Fruit fly (Drosophila melanogaster) whole organism, embryonic: ENCODE results near the gene CSN6.

ENCODE experiments used
- Bdp1 ChIP-seq: fragments of 200-800 bp; sonication (Bioruptor generic); optimal IDR thresholded peaks from 3 replicates; lab custom pipeline; 2016; ENCODE audit warnings: missing biosample characterization, missing genetic modification characterization
- CG10979 ChIP-seq: fragments of 200-800 bp; sonication (Bioruptor generic); optimal IDR thresholded peaks from 2 replicates; lab custom pipeline; 2018; ENCODE audit warnings: missing biosample characterization, mild to moderate bottlenecking, missing genetic modification characterization, moderate library complexity
- CG11504 ChIP-seq: fragments of 200-800 bp; sonication (Bioruptor generic); optimal IDR thresholded peaks from 3 replicates; lab custom pipeline; 2019; ENCODE audit warnings: missing biosample characterization, mild to moderate bottlenecking, missing genetic modification characterization, moderate library complexity
- CG12104 ChIP-seq: fragments of 200-800 bp; sonication (Bioruptor generic); optimal IDR thresholded peaks from 3 replicates; lab custom pipeline; 2016; ENCODE audit warnings: missing biosample characterization, missing genetic modification characterization
- CG12236 ChIP-seq: fragments of 200-800 bp; sonication (Bioruptor generic); optimal IDR thresholded peaks from 2 replicates; lab custom pipeline; 2016; ENCODE audit warnings: missing biosample characterization, missing genetic modification characterization
- CG14710 ChIP-seq: fragments of 200-800 bp; sonication (Bioruptor generic); optimal IDR thresholded peaks from 3 replicates; lab custom pipeline; 2019; ENCODE audit warnings: missing biosample characterization, mild to moderate bottlenecking, missing genetic modification characterization, moderate library complexity
- CG16815 ChIP-seq: fragments of 200-800 bp; sonication (Bioruptor generic); optimal IDR thresholded peaks from 3 replicates; lab custom pipeline; 2017; ENCODE audit warnings: missing biosample characterization, mild to moderate bottlenecking, missing genetic modification characterization
- CG18262 ChIP-seq: fragments of 200-800 bp; optimal IDR thresholded peaks from 3 replicates; lab custom pipeline; 2019; ENCODE audit warnings: missing biosample characterization, mild to moderate bottlenecking, missing genetic modification characterization, moderate library complexity
- CG2199 ChIP-seq: fragments of 200-800 bp; sonication (Bioruptor generic); IDR thresholded peaks from 3 replicates; pipeline ENCODE4 v1.3.6; 2022; ENCODE audit warnings: missing biosample characterization, missing genetic modification characterization
- CG32767 ChIP-seq: fragments of 200-800 bp; sonication (Bioruptor generic); IDR thresholded peaks from 2 replicates; pipeline ENCODE4 v1.3.6; 2022; ENCODE audit warnings: missing biosample characterization, missing genetic modification characterization
- CG34224 ChIP-seq: fragments of 200-800 bp; sonication (Bioruptor generic); IDR thresholded peaks from 3 replicates; pipeline ENCODE4 v1.3.6; 2022; ENCODE audit warnings: missing biosample characterization, missing genetic modification characterization; ENCODE audit not compliant: partially characterized antibody
- CG3726 ChIP-seq: fragments of 200-800 bp; sonication (Bioruptor generic); IDR thresholded peaks from 3 replicates; pipeline ENCODE4, ENCODE4 v1.3.6; 2022; ENCODE audit warnings: missing biosample characterization, missing genetic modification characterization
- CG3838 ChIP-seq: fragments of 200-800 bp; sonication (Bioruptor generic); optimal IDR thresholded peaks from 3 replicates; lab custom pipeline; 2016; ENCODE audit warnings: missing biosample characterization, missing genetic modification characterization
- CG6813 ChIP-seq: fragments of 200-800 bp; sonication (Bioruptor generic); optimal IDR thresholded peaks from 2 replicates; lab custom pipeline; 2017; ENCODE audit warnings: missing biosample characterization, missing genetic modification characterization, mild to moderate bottlenecking, moderate library complexity, missing genetic modification reagents
- CG7357 ChIP-seq: fragments of 200-800 bp; sonication (Bioruptor generic); IDR thresholded peaks from 3 replicates; pipeline ENCODE4 v1.3.6; 2022; ENCODE audit warnings: missing biosample characterization, missing genetic modification characterization
- CG7372 ChIP-seq: fragments of 200-800 bp; sonication (Bioruptor generic); IDR thresholded peaks from 2 replicates; pipeline ENCODE4 v1.3.6; 2022; ENCODE audit warnings: missing biosample characterization, missing genetic modification characterization
- CG7786 ChIP-seq: fragments of 200-800 bp; sonication (Bioruptor generic); optimal IDR thresholded peaks from 2 replicates; lab custom pipeline; 2016; ENCODE audit warnings: missing biosample characterization, missing genetic modification characterization
- CG9727 ChIP-seq: fragments of 200-800 bp; sonication (Bioruptor generic); optimal IDR thresholded peaks from 3 replicates; lab custom pipeline; 2017; ENCODE audit warnings: missing biosample characterization, mild to moderate bottlenecking, missing genetic modification characterization
- D19A ChIP-seq: fragments of 200-800 bp; optimal IDR thresholded peaks from 3 replicates; lab custom pipeline; 2019; ENCODE audit warnings: missing biosample characterization, mild to moderate bottlenecking, missing genetic modification characterization, moderate library complexity
- Doc3 ChIP-seq: fragments of 200-800 bp; sonication (Bioruptor generic); IDR thresholded peaks from 3 replicates; pipeline ENCODE4 v1.3.6; 2022; ENCODE audit warnings: missing biosample characterization, missing genetic modification characterization; ENCODE audit not compliant: partially characterized antibody
- Hey ChIP-seq: fragments of 200-800 bp; sonication (Bioruptor generic); optimal IDR thresholded peaks from 3 replicates; lab custom pipeline; 2018; ENCODE audit warnings: missing biosample characterization, mild to moderate bottlenecking, missing genetic modification characterization
- Jarid2 ChIP-seq: fragments of 200-800 bp; sonication (Bioruptor generic); optimal IDR thresholded peaks from 3 replicates; lab custom pipeline; 2017; ENCODE audit warnings: mild to moderate bottlenecking, missing biosample characterization, missing genetic modification reagents, missing genetic modification characterization
- MTF-1 ChIP-seq: fragments of 200-800 bp; sonication (Bioruptor generic); optimal IDR thresholded peaks from 2 replicates; lab custom pipeline; 2018; ENCODE audit warnings: missing biosample characterization, mild to moderate bottlenecking, missing genetic modification characterization, borderline replicate concordance
- Mad ChIP-seq: fragments of 200-800 bp; sonication (Bioruptor generic); optimal IDR thresholded peaks from 2 replicates; lab custom pipeline; 2016; ENCODE audit warnings: missing biosample characterization, missing genetic modification characterization
- Mes4 ChIP-seq: fragments of 200-800 bp; sonication (Bioruptor generic); optimal IDR thresholded peaks from 2 replicates; lab custom pipeline; 2016; ENCODE audit warnings: missing biosample characterization, missing genetic modification characterization
- Nf-YC ChIP-seq: fragments of 200-800 bp; optimal IDR thresholded peaks from 3 replicates; lab custom pipeline; 2019; ENCODE audit warnings: missing biosample characterization, mild to moderate bottlenecking, missing genetic modification characterization, moderate library complexity
- Pdp1 ChIP-seq, 2 experiments: fragments of 200-800 bp; sonication (Bioruptor generic); optimal IDR thresholded peaks; 3 replicates each; lab custom pipeline; 2016; ENCODE audit warnings: missing biosample characterization in 2 of 2, missing genetic modification characterization in 2 of 2, mild to moderate bottlenecking in 1 of 2, moderate library complexity in 1 of 2
- Sin3A ChIP-seq: fragments of >200 bp; optimal IDR thresholded peaks from 2 replicates; lab custom pipeline; 2018
- ac ChIP-seq: fragments of 200-800 bp; sonication (Bioruptor generic); optimal IDR thresholded peaks from 3 replicates; lab custom pipeline; 2017; ENCODE audit warnings: missing biosample characterization, mild to moderate bottlenecking, missing genetic modification characterization
- az2 ChIP-seq: fragments of 200-800 bp; sonication (Bioruptor generic); optimal IDR thresholded peaks from 3 replicates; lab custom pipeline; 2016; ENCODE audit warnings: missing biosample characterization, missing genetic modification characterization
- cg ChIP-seq: fragments of 200-800 bp; sonication (Bioruptor generic); optimal IDR thresholded peaks from 3 replicates; lab custom pipeline; 2019; ENCODE audit warnings: missing biosample characterization, mild to moderate bottlenecking, missing genetic modification characterization, moderate library complexity
- chinmo ChIP-seq: fragments of 200-800 bp; sonication (Bioruptor generic); IDR thresholded peaks from 4 replicates; pipeline ENCODE4 v1.3.6; 2022; ENCODE audit warnings: missing biosample characterization, missing genetic modification characterization; ENCODE audit not compliant: partially characterized antibody
- chm ChIP-seq: fragments of 200-800 bp; sonication (Bioruptor generic); IDR thresholded peaks from 2 replicates; pipeline ENCODE4 v1.3.6; 2022; ENCODE audit warnings: missing biosample characterization, missing genetic modification characterization
- croc ChIP-seq: fragments of 200-800 bp; sonication (Bioruptor generic); conservative IDR thresholded peaks from 3 replicates; pipeline ENCODE4 v1.3.6; 2022; ENCODE audit warnings: missing biosample characterization, missing genetic modification characterization
- cwo ChIP-seq: fragments of 200-800 bp; sonication (Bioruptor generic); optimal IDR thresholded peaks from 3 replicates; lab custom pipeline; 2017; ENCODE audit warnings: missing biosample characterization, missing genetic modification characterization, mild to moderate bottlenecking, moderate library complexity, missing genetic modification reagents
- dm ChIP-seq: fragments of 200-800 bp; sonication (Bioruptor generic); optimal IDR thresholded peaks from 3 replicates; lab custom pipeline; 2016; ENCODE audit warnings: missing biosample characterization, missing genetic modification characterization
- dysf ChIP-seq: fragments of 200-800 bp; sonication (Bioruptor generic); IDR thresholded peaks from 3 replicates; pipeline ENCODE4 v1.3.6; 2022; ENCODE audit warnings: missing biosample characterization, missing genetic modification characterization
- gcm ChIP-seq: fragments of 200-800 bp; sonication (Bioruptor generic); optimal IDR thresholded peaks from 2 replicates; lab custom pipeline; 2019; ENCODE audit warnings: missing biosample characterization, mild to moderate bottlenecking, missing genetic modification characterization, moderate library complexity
- jigr1 ChIP-seq: fragments of 200-800 bp; sonication (Bioruptor generic); IDR thresholded peaks from 3 replicates; pipeline ENCODE4 v1.3.6; 2022; ENCODE audit warnings: missing biosample characterization, missing genetic modification characterization
- lbe ChIP-seq: fragments of 200-800 bp; sonication (Bioruptor generic); optimal IDR thresholded peaks from 2 replicates; lab custom pipeline; 2016; ENCODE audit warnings: missing biosample characterization, mild to moderate bottlenecking, missing genetic modification characterization
- lilli ChIP-seq: fragments of 200-800 bp; sonication (Bioruptor generic); optimal IDR thresholded peaks from 3 replicates; lab custom pipeline; 2016; ENCODE audit warnings: missing biosample characterization, missing genetic modification characterization
- nau ChIP-seq: fragments of 200-800 bp; sonication (Bioruptor generic); optimal IDR thresholded peaks from 3 replicates; lab custom pipeline; 2017; ENCODE audit warnings: missing biosample characterization, mild to moderate bottlenecking, missing genetic modification characterization, missing genetic modification reagents
- odd ChIP-seq: fragments of 200-800 bp; sonication (Bioruptor generic); optimal IDR thresholded peaks from 2 replicates; lab custom pipeline; 2017; ENCODE audit warnings: missing biosample characterization, mild to moderate bottlenecking, missing genetic modification characterization
- otp ChIP-seq: fragments of 200-800 bp; sonication (Bioruptor generic); IDR thresholded peaks from 3 replicates; pipeline ENCODE4, ENCODE4 v1.3.6; 2022; ENCODE audit warnings: missing biosample characterization, missing genetic modification characterization
- pfk ChIP-seq: fragments of 200-800 bp; sonication (Bioruptor generic); optimal IDR thresholded peaks from 2 replicates; lab custom pipeline; 2018; ENCODE audit warnings: missing biosample characterization, mild to moderate bottlenecking, missing genetic modification characterization, moderate library complexity
- phol ChIP-seq: fragments of 200-800 bp; sonication (Bioruptor generic); optimal IDR thresholded peaks from 3 replicates; lab custom pipeline; 2018; ENCODE audit warnings: missing biosample characterization, mild to moderate bottlenecking, missing genetic modification characterization, moderate library complexity
- ro ChIP-seq: fragments of 200-800 bp; sonication (Bioruptor generic); IDR thresholded peaks from 2 replicates; pipeline ENCODE4 v1.3.6; 2022; ENCODE audit warnings: missing biosample characterization, missing genetic modification characterization
- run ChIP-seq: fragments of 200-800 bp; sonication (Bioruptor generic); optimal IDR thresholded peaks from 3 replicates; lab custom pipeline; 2018; ENCODE audit warnings: missing biosample characterization, mild to moderate bottlenecking, missing genetic modification characterization
- slou ChIP-seq: fragments of 200-800 bp; sonication (Bioruptor generic); optimal IDR thresholded peaks from 3 replicates; lab custom pipeline; 2016; ENCODE audit warnings: missing biosample characterization, missing genetic modification characterization
- tup ChIP-seq: fragments of 200-800 bp; sonication (Bioruptor generic); optimal IDR thresholded peaks from 2 replicates; lab custom pipeline; 2016; ENCODE audit warnings: missing biosample characterization, mild to moderate bottlenecking, missing genetic modification characterization, moderate library complexity
- tx ChIP-seq: fragments of 200-800 bp; sonication (Bioruptor generic); optimal IDR thresholded peaks from 2 replicates; lab custom pipeline; 2016; ENCODE audit warnings: missing biosample characterization, missing genetic modification characterization

Gene CSN6

DNA sequence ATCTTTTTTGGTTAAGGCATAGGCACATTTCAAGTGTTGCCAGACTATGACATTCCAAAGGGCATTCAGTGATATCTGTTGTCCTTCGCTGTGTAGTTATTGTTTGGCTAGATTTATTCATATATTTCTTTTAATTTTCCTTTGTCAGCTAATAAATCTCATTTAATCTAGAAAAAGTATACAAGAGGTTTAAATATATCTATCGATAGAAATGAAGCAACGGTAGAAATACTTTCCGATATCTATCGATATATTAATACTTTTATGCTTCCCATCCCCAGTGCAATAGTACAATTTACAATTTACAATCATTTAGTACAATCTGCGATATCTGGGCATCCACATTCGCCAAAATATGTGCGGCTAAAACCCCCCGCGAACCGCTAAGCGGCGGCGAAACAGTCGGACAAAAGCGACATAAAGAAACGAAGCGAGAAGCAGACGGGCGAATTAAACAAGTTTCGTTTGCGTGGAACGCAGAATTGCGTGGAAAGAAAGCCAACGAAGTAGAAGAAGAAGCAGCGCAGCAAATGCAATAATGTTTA, 6.9 kb downstream of the CSN6 start, which contains the start of gene Efa6 (continued):
- TF ChIP-seq Jarid2 (GFP tag; lab: Kevin White, UChicago) = peak; percentile 93
- no peak for TF ChIP-seq Mes4 (GFP tag; lab: Kevin White, UChicago)
- peak in 1 of 2 experiments; percentile 54 for TF ChIP-seq Pdp1 (GFP tag; optimal IDR thresholded peaks at IDR 0.05; lab: Kevin White, UChicago)
- peak; percentile 16 for TF ChIP-seq D19A (tag; lab: Kevin White, UChicago)
- peak; percentile 21 for TF ChIP-seq tx
- TF ChIP-seq tup (GFP tag; lab: Kevin White, UChicago) = no peak
- no peak for TF ChIP-seq ac
- TF ChIP-seq az2 (GFP tag; lab: Kevin White, UChicago) = peak; percentile 26
- no peak for TF ChIP-seq odd
- TF ChIP-seq jigr1 (GFP tag; lab: Robert Waterston, UW) = no peak
- no peak for TF ChIP-seq CG11504 (tag; lab: Kevin White, UChicago)
- peak; percentile 24 for TF ChIP-seq gcm
- TF ChIP-seq CG32767 = no peak
- peak; percentile 90 for TF ChIP-seq CG14710 (tag; lab: Kevin White, UChicago)
- peak; percentile 95 for TF ChIP-seq chinmo (GFP tag; lab: Robert Waterston, UW)
- TF ChIP-seq CG10979 (tag; lab: Kevin White, UChicago) = peak; percentile 5
- TF ChIP-seq CG7372 = no peak
- no peak for TF ChIP-seq CG3726
- peak; percentile 31 for TF ChIP-seq CG12104 (GFP tag; lab: Kevin White, UChicago)
- TF ChIP-seq CG9727 (GFP tag; lab: Kevin White, UChicago) = peak; percentile 62
- TF ChIP-seq croc (GFP tag; lab: Robert Waterston, UW) = no peak
- TF ChIP-seq CG16815 = no peak
- no peak for TF ChIP-seq CG7357 (GFP tag; lab: Robert Waterston, UW)
- no peak for TF ChIP-seq CG12236 (GFP tag; lab: Kevin White, UChicago)
- peak; percentile 91; the same call in 2 of the 3 replicates for TF ChIP-seq CG34224 (GFP tag; lab: Robert Waterston, UW)
- TF ChIP-seq Hey (tag; lab: Kevin White, UChicago) = no peak
- no peak for TF ChIP-seq CG6813 (GFP tag; lab: Kevin White, UChicago)
- peak; percentile 4 for TF ChIP-seq cwo (GFP tag; lab: Kevin White, UChicago)
- TF ChIP-seq lilli = peak; percentile 62
- peak; percentile 15 for TF ChIP-seq slou (GFP tag; lab: Kevin White, UChicago)
- TF ChIP-seq CG18262 = peak; percentile 51
- no peak for TF ChIP-seq pfk (GFP tag; lab: Kevin White, UChicago)
- no peak for TF ChIP-seq chm (GFP tag; lab: Robert Waterston, UW)
- no peak for TF ChIP-seq CG3838 (GFP tag; lab: Kevin White, UChicago)
- no peak for TF ChIP-seq Bdp1 (GFP tag; lab: Kevin White, UChicago)
- peak; percentile 63 for TF ChIP-seq Nf-YC (tag; lab: Kevin White, UChicago)
- TF ChIP-seq run = peak; percentile 13
- TF ChIP-seq Sin3A (lab: Kevin White, UChicago) = peak; percentile 46
- TF ChIP-seq CG7786 = no peak
- TF ChIP-seq Mad (GFP tag; lab: Kevin White, UChicago) = no peak
- TF ChIP-seq dysf = no peak
- peak; percentile 98 for TF ChIP-seq Doc3 (GFP tag; lab: Robert Waterston, UW)
- TF ChIP-seq cg = peak; percentile 75
- peak; percentile 49 for TF ChIP-seq lbe (GFP tag; lab: Kevin White, UChicago)
- TF ChIP-seq ro (GFP tag; lab: Robert Waterston, UW) = no peak
- TF ChIP-seq phol = peak; percentile 66
- no peak for TF ChIP-seq otp (GFP tag; lab: Robert Waterston, UW)
- TF ChIP-seq dm (GFP tag; lab: Kevin White, UChicago) = peak; percentile 2
- no peak for TF ChIP-seq nau (GFP tag; lab: Kevin White, UChicago)
- no peak for TF ChIP-seq CG2199 (GFP tag; lab: Robert Waterston, UW)
- no peak for TF ChIP-seq MTF-1 (GFP tag; lab: Kevin White, UChicago)
